Worm (Caenorhabditis elegans) whole organism, mixed stage, embryonic: ENCODE results near the gene srw-118.

Source experiments
- M03D4.4 ChIP-seq: sonication (generic microtip); optimal IDR thresholded peaks from 2 replicates; lab custom pipeline; 2017; ENCODE audit warnings: mild to moderate bottlenecking, missing genetic modification characterization, missing compliant biosample characterization
- ces-1 ChIP-seq: fragments of 150-350 bp; optimal IDR thresholded peaks from 2 replicates; lab custom pipeline; 2014; ENCODE audit warnings: missing biosample characterization, missing genetic modification reagents, missing genetic modification characterization
- cnd-1 ChIP-seq: fragments of 200-800 bp; sonication (Bioruptor generic); optimal IDR thresholded peaks from 2 replicates; lab custom pipeline; 2018; ENCODE audit warnings: mild to moderate bottlenecking, missing genetic modification characterization, missing compliant biosample characterization
- elt-1 ChIP-seq: sonication (generic microtip); optimal IDR thresholded peaks from 2 replicates; lab custom pipeline; 2017; ENCODE audit warnings: missing genetic modification characterization, mild to moderate bottlenecking, missing compliant biosample characterization, antibody characterized with exemption, moderate library complexity, borderline replicate concordance; ENCODE audit not compliant: insufficient read depth
- hlh-1 ChIP-seq: fragments of 150-350 bp; optimal IDR thresholded peaks from 2 replicates; lab custom pipeline; 2014; ENCODE audit warnings: missing biosample characterization, missing genetic modification reagents, missing genetic modification characterization
- mep-1 ChIP-seq: fragments of 150-350 bp; optimal IDR thresholded peaks from 2 replicates; lab custom pipeline; 2017; ENCODE audit warnings: missing biosample characterization, missing genetic modification reagents, missing genetic modification characterization, inconsistent platforms
- nhr-237 ChIP-seq: fragments of 150-350 bp; optimal IDR thresholded peaks from 2 replicates; lab custom pipeline; 2014; ENCODE audit warnings: missing biosample characterization, missing genetic modification characterization
- nhr-28 ChIP-seq: fragments of 150-350 bp; optimal IDR thresholded peaks from 2 replicates; lab custom pipeline; 2014; ENCODE audit warnings: missing biosample characterization, missing genetic modification characterization
- nhr-76 ChIP-seq: sonication (generic microtip); optimal IDR thresholded peaks from 2 replicates; lab custom pipeline; 2017; ENCODE audit warnings: missing biosample characterization, missing genetic modification characterization
- pha-4 ChIP-seq: fragments of 150-350 bp; optimal IDR thresholded peaks from 2 replicates; lab custom pipeline; 2018; ENCODE audit warnings: missing biosample characterization, missing genetic modification reagents, missing genetic modification characterization
- snpc-4 ChIP-seq: fragments of 150-350 bp; optimal IDR thresholded peaks from 2 replicates; lab custom pipeline; 2014; ENCODE audit warnings: missing biosample characterization, missing genetic modification characterization
- sptf-1 ChIP-seq: sonication (generic microtip); optimal IDR thresholded peaks from 2 replicates; lab custom pipeline; 2017; ENCODE audit warnings: mild to moderate bottlenecking, missing genetic modification characterization, moderate library complexity, missing compliant biosample characterization
- unc-120 ChIP-seq: sonication (generic microtip); optimal IDR thresholded peaks from 2 replicates; lab custom pipeline; 2017; ENCODE audit warnings: missing genetic modification characterization, missing compliant biosample characterization; ENCODE audit not compliant: poor library complexity, severe bottlenecking
- unc-62 ChIP-seq: fragments of 150-350 bp; optimal IDR thresholded peaks from 2 replicates; lab custom pipeline; 2014; ENCODE audit warnings: missing biosample characterization, missing genetic modification reagents, missing genetic modification characterization

ce11 chrV:3021306-3021705 lies 41.4 kb upstream of the srw-118 start, which contains the start of gene irld-12:
- TF ChIP-seq nhr-76 (tag; lab: Kevin White, UChicago) (no peak), cnd-1 (tag; lab: Kevin White, UChicago) (no peak), hlh-1 (tag; lab: Kevin White, UChicago) (no peak), mep-1 (no peak), ces-1 (GFP tag; lab: Kevin White, UChicago) (no peak), M03D4.4 (tag; lab: Kevin White, UChicago) (no peak), sptf-1 (tag; lab: Kevin White, UChicago) (no peak), snpc-4 (tag; lab: Kevin White, UChicago) (no peak), nhr-28 (tag; lab: Kevin White, UChicago) (no peak), pha-4 (tag; lab: Kevin White, UChicago) (no peak), unc-120 (tag; lab: Kevin White, UChicago) (no peak), unc-62 (GFP tag; lab: Kevin White, UChicago) (no peak), nhr-237 (no peak), elt-1 (tag; lab: Kevin White, UChicago) (no peak)
